Fruit fly (Drosophila melanogaster) whole organism, pupa: ENCODE measurements around the gene CG1910.

Experiments used
- CG10348 ChIP-seq: fragments of 200-800 bp; sonication (Bioruptor generic); IDR thresholded peaks from 2 replicates; pipeline ENCODE4 v1.3.6; 2022; ENCODE audit warnings: missing biosample characterization, missing genetic modification characterization
- CG14655 ChIP-seq: fragments of 200-800 bp; sonication (Bioruptor generic); optimal IDR thresholded peaks from 3 replicates; lab custom pipeline; 2017; ENCODE audit warnings: mild to moderate bottlenecking, missing biosample characterization, missing genetic modification reagents, missing genetic modification characterization
- CG17806 ChIP-seq: fragments of 200-800 bp; sonication (Bioruptor generic); optimal IDR thresholded peaks from 2 replicates; lab custom pipeline; 2018; ENCODE audit warnings: missing biosample characterization, mild to moderate bottlenecking, missing genetic modification characterization, moderate library complexity
- Ets98B ChIP-seq: fragments of 200-800 bp; sonication (Bioruptor generic); IDR thresholded peaks from 2 replicates; pipeline ENCODE4 v1.3.6; 2022; ENCODE audit warnings: missing biosample characterization, missing genetic modification characterization
- gl ChIP-seq: fragments of 200-800 bp; sonication (Bioruptor generic); optimal IDR thresholded peaks from 2 replicates; lab custom pipeline; 2018; ENCODE audit warnings: missing biosample characterization, mild to moderate bottlenecking, missing genetic modification characterization

dm6 chr3R:31720112-31720511 lies 27.3 kb upstream of the CG1910 start:
- TF ChIP-seq CG17806 (tag; lab: Kevin White, UChicago) (no peak), CG14655 (no peak), Ets98B (GFP tag; lab: Robert Waterston, UW) (no peak), CG10348 (GFP tag; lab: Robert Waterston, UW) (no peak), gl (tag; lab: Kevin White, UChicago) (no peak)
